Worm (Caenorhabditis elegans) whole organism, L4/young adult: ENCODE data around the gene eor-2.

Experiments
- W03F9.2 ChIP-seq: fragments of 150-350 bp; optimal IDR thresholded peaks from 2 replicates; lab custom pipeline; 2014; ENCODE audit warnings: missing biosample characterization, missing genetic modification characterization
- dao-5 ChIP-seq: sonication (generic microtip); optimal IDR thresholded peaks from 2 replicates; lab custom pipeline; 2016; ENCODE audit warnings: missing genotype, missing genetic modification characterization, moderate library complexity, missing compliant biosample characterization
- him-1 ChIP-seq: sonication (generic microtip); optimal IDR thresholded peaks from 2 replicates; lab custom pipeline; 2016; ENCODE audit warnings: missing genotype, missing genetic modification reagents, missing genetic modification characterization, missing compliant biosample characterization

ce11 chrX:14565245-14565644 is 37.6 kb upstream of the eor-2 start:
- TF ChIP-seq W03F9.2 (no peak), him-1 (tag; lab: Kevin White, UChicago) (no peak), dao-5 (no peak)
